Worm (Caenorhabditis elegans): ENCODE data around the gene F59B2.13.

ce11 chrIII:9047260-9047659, 20.4 kb upstream of the F59B2.13 start:
- TF ChIP-seq ama-1 (optimal IDR thresholded peaks at IDR 0.05) (no peak), snpc-4 (tag; optimal IDR thresholded peaks at IDR 0.05) (no peak), fos-1 (tag; optimal IDR thresholded peaks at IDR 0.05) (no peak), jun-1 (tag; optimal IDR thresholded peaks at IDR 0.05) (no peak), elt-2 (tag; optimal IDR thresholded peaks at IDR 0.05) (no peak), nhr-28 (tag; optimal IDR thresholded peaks at IDR 0.05) (no peak), lsy-12 (tag; optimal IDR thresholded peaks at IDR 0.05) (no peak), daf-12 (tag; optimal IDR thresholded peaks at IDR 0.05) (no peak), skn-1 (tag; optimal IDR thresholded peaks at IDR 0.05) (no peak), unc-39 (tag; optimal IDR thresholded peaks at IDR 0.05) (no peak), fkh-10 (GFP tag; optimal IDR thresholded peaks at IDR 0.05) (peak; percentile 6), egl-27 (tag; optimal IDR thresholded peaks at IDR 0.05) (no peak)

All from whole organism, L3 larva.